Fruit fly (Drosophila melanogaster): ENCODE data around the gene NP15.6.

NP15.6 gene

dm6 chr3R:19001701-19002100 lies 25.5 kb upstream of the NP15.6 start (continued):
- no peak for TF ChIP-seq Side (GFP tag; optimal IDR thresholded peaks at IDR 0.05)
- TF ChIP-seq Hr78 (GFP tag; optimal IDR thresholded peaks at IDR 0.05), result peak in 1 of 2 experiments; percentile 20
- TF ChIP-seq pum (GFP tag; optimal IDR thresholded peaks at IDR 0.05), result no peak
- no peak for TF ChIP-seq Trl (optimal IDR thresholded peaks at IDR 0.05)
- no peak for TF ChIP-seq Trl (GFP tag; optimal IDR thresholded peaks at IDR 0.05)

- TF ChIP-seq Fer3 (tag; optimal IDR thresholded peaks at IDR 0.05) (peak; percentile 47), CG12071 (GFP tag; optimal IDR thresholded peaks at IDR 0.05) (peak; percentile 8), CG8388 (GFP tag; optimal IDR thresholded peaks at IDR 0.05) (no peak), CG10209 (GFP tag; optimal IDR thresholded peaks at IDR 0.05) (peak; percentile 36), CG9797 (GFP tag; optimal IDR thresholded peaks at IDR 0.05) (no peak), Jarid2 (GFP tag; optimal IDR thresholded peaks at IDR 0.05) (peak; percentile 4), lab (GFP tag; optimal IDR thresholded peaks at IDR 0.05) (peak; percentile 42), Meics (GFP tag; optimal IDR thresholded peaks at IDR 0.05) (peak; percentile 39), scrt (GFP tag; optimal IDR thresholded peaks at IDR 0.05) (no peak), her (GFP tag; optimal IDR thresholded peaks at IDR 0.05) (no peak), sr (GFP tag; IDR thresholded peaks at IDR 0.05) (no peak), jing (GFP tag; optimal IDR thresholded peaks at IDR 0.05) (no peak), da (GFP tag; optimal IDR thresholded peaks at IDR 0.05) (no peak), Bgb (GFP tag; IDR thresholded peaks at IDR 0.05; ENCODE audit: partially characterized antibody) (no peak), PHDP (tag; optimal IDR thresholded peaks at IDR 0.05) (peak; percentile 52), CG17361 (GFP tag; IDR thresholded peaks at IDR 0.05) (0 out of 3 replicates have a peak, but pooled peaks have one; percentile 22), tll (GFP tag; optimal IDR thresholded peaks at IDR 0.05) (peak in 1 of 2 experiments; percentile 36), fd96Cb (tag; optimal IDR thresholded peaks at IDR 0.05) (no peak), exex (tag; optimal IDR thresholded peaks at IDR 0.05) (no peak), Med (GFP tag) (peak; percentile 88), CG8290 (GFP tag; optimal IDR thresholded peaks at IDR 0.05) (no peak), CG8290 (tag; optimal IDR thresholded peaks at IDR 0.05) (peak in 1 of 2 experiments; percentile 44), CG11696 (GFP tag; IDR thresholded peaks at IDR 0.05) (no peak), bcd (GFP tag; optimal IDR thresholded peaks at IDR 0.05) (peak; percentile 2), CG1647 (GFP tag; optimal IDR thresholded peaks at IDR 0.05) (peak; percentile 13), CG8089 (GFP tag; optimal IDR thresholded peaks at IDR 0.05) (no peak), CG33213 (GFP tag; optimal IDR thresholded peaks at IDR 0.05) (peak; percentile 41), CG4854 (GFP tag; optimal IDR thresholded peaks at IDR 0.05) (peak; percentile 10), CG11695 (GFP tag; IDR thresholded peaks at IDR 0.05) (peak; percentile 41; the same call in 1 of the 3 replicates), CG42726 (GFP tag; IDR thresholded peaks at IDR 0.05; ENCODE audit: partially characterized antibody) (no peak), wor (GFP tag; IDR thresholded peaks at IDR 0.05) (no peak), pan (optimal IDR thresholded peaks at IDR 0.05) (no peak), pan (GFP tag; optimal IDR thresholded peaks at IDR 0.05 in 1 of 2, IDR thresholded peaks at IDR 0.05 in 1 of 2) (no peak), Aef1 (GFP tag; IDR thresholded peaks at IDR 0.05) (no peak), CG9817 (tag; optimal IDR thresholded peaks at IDR 0.05) (no peak), CG11093 (GFP tag; IDR thresholded peaks at IDR 0.05) (no peak), CG3726 (GFP tag; IDR thresholded peaks at IDR 0.05) (no peak), Sox102F (GFP tag; optimal IDR thresholded peaks at IDR 0.05) (no peak), slou (GFP tag; optimal IDR thresholded peaks at IDR 0.05) (peak; percentile 13), Asciz (GFP tag; optimal IDR thresholded peaks at IDR 0.05) (peak; percentile 39), CG17568 (GFP tag; optimal IDR thresholded peaks at IDR 0.05) (peak; percentile 6), fd102C (GFP tag; optimal IDR thresholded peaks at IDR 0.05) (peak; percentile 47), crp (GFP tag; optimal IDR thresholded peaks at IDR 0.05) (no peak), CG8478 (optimal IDR thresholded peaks at IDR 0.05) (no peak), fd3F (GFP tag; optimal IDR thresholded peaks at IDR 0.05) (peak; percentile 60)
Measured at dm6 chr3R:19010923-19011322, 16.2 kb upstream of the NP15.6 start.

Data from whole organism, embryonic.